Fruit fly (Drosophila melanogaster) whole organism, wandering third instar larva: ENCODE data around the gene CG14131.

Source experiments
- Abd-B ChIP-seq: fragments of >200 bp; optimal IDR thresholded peaks from 2 replicates; lab custom pipeline; 2017; ENCODE audit warnings: missing biosample characterization, missing genetic modification characterization
- CG32264 ChIP-seq: fragments of 200-800 bp; sonication (Bioruptor generic); optimal IDR thresholded peaks from 2 replicates; lab custom pipeline; 2016; ENCODE audit warnings: missing biosample characterization, missing genetic modification characterization
- Hnf4 ChIP-seq: fragments of 200-800 bp; sonication (Bioruptor generic); optimal IDR thresholded peaks from 2 replicates; lab custom pipeline; 2016; ENCODE audit warnings: missing biosample characterization, mild to moderate bottlenecking, missing genetic modification characterization
- Hr78 ChIP-seq: fragments of >200 bp; optimal IDR thresholded peaks from 2 replicates; lab custom pipeline; 2017; ENCODE audit warnings: missing biosample characterization, missing genetic modification characterization
- Hr83 ChIP-seq: fragments of 200-300 bp; sonication (Bioruptor generic); optimal IDR thresholded peaks from 2 replicates; lab custom pipeline; 2016; ENCODE audit warnings: missing biosample characterization, mild to moderate bottlenecking, missing genetic modification characterization, moderate library complexity; ENCODE audit not compliant: poor library complexity, severe bottlenecking
- Myc ChIP-seq: fragments of >200 bp; optimal IDR thresholded peaks from 2 replicates; lab custom pipeline; 2017
- N ChIP-seq: fragments of >200 bp; optimal IDR thresholded peaks from 2 replicates; lab custom pipeline; 2018; ENCODE audit warnings: missing biosample characterization, missing external identifiers, missing genetic modification characterization
- br ChIP-seq: fragments of 200-800 bp; sonication (Bioruptor generic); optimal IDR thresholded peaks from 2 replicates; lab custom pipeline; 2016; ENCODE audit warnings: missing biosample characterization, missing genetic modification characterization
- dl ChIP-seq, 2 experiments: fragments of 175-275, 200-275 bp in 1 of 2; fragments of 200-275 bp in 1 of 2; sonication (Bioruptor generic); optimal IDR thresholded peaks; lab custom pipeline; 2018; ENCODE audit warnings: mild to moderate bottlenecking in 2 of 2, missing biosample characterization in 2 of 2, missing genetic modification characterization in 2 of 2, moderate library complexity in 2 of 2; ENCODE audit not compliant: partially characterized antibody in 2 of 2, insufficient read depth in 1 of 2
- pan ChIP-seq: fragments of >200 bp; optimal IDR thresholded peaks from 2 replicates; lab custom pipeline; 2017
- psq ChIP-seq: fragments of 200-800 bp; sonication (Bioruptor generic); optimal IDR thresholded peaks from 3 replicates; lab custom pipeline; 2017; ENCODE audit warnings: missing biosample characterization, mild to moderate bottlenecking, missing genetic modification characterization, moderate library complexity
- sv ChIP-seq: fragments of 200-800 bp; sonication (Bioruptor generic); optimal IDR thresholded peaks from 3 replicates; lab custom pipeline; 2016; ENCODE audit warnings: missing biosample characterization, missing genetic modification characterization
- tai ChIP-seq: sonication (Bioruptor generic); optimal IDR thresholded peaks from 2 replicates; lab custom pipeline; 2016; ENCODE audit warnings: missing biosample characterization, missing genetic modification characterization
- woc ChIP-seq: sonication (Bioruptor generic); optimal IDR thresholded peaks from 2 replicates; lab custom pipeline; 2016; ENCODE audit warnings: missing biosample characterization, mild to moderate bottlenecking, missing genetic modification characterization

DNA sequence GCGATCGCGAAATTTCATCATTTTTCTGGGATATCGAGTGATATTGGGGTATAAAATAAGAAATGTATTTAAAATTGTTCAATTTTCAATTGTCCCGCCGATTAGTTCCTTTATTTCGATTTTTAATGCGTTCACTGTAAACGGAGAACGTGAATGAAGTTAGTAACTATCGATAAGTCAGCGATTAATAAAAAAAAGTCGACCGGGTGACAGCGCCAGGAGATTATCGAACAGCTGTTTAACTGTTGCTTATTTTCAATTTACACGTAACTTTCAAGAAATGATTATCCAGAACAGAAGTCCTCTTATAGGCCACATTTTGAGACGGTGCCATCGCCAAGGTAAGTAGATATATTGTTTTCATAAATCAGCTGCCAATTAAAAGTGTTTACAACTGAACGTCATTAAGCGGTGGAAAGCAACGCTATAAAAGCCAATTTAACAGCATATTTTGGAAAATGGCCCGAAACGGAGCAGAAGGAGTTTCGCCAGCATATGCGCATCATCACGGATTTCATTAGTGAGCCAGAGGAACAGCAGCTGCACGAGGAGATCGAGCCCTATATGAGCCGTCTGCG, 38.4 kb downstream of the CG14131 start, which contains the start of gene CG14130:
- TF ChIP-seq Hr83 (GFP tag; lab: Kevin White, UChicago) (no peak), tai (GFP tag; lab: Kevin White, UChicago) (no peak), pan (no peak), N (GFP tag; lab: Kevin White, UChicago) (no peak), br (GFP tag; lab: Kevin White, UChicago) (no peak), psq (GFP tag; lab: Kevin White, UChicago) (no peak), Myc (lab: Kevin White, UChicago) (no peak), Hr78 (GFP tag; lab: Kevin White, UChicago) (no peak), CG32264 (GFP tag; lab: Kevin White, UChicago) (no peak), Hnf4 (GFP tag; lab: Kevin White, UChicago) (no peak), woc (GFP tag; lab: Kevin White, UChicago) (no peak), dl (GFP tag; optimal IDR thresholded peaks at IDR 0.05; lab: Kevin White, UChicago; ENCODE audit: insufficient read depth in 1 of 2, partially characterized antibody in 2 of 2) (no peak), Abd-B (GFP tag; lab: Kevin White, UChicago) (no peak), sv (GFP tag; lab: Kevin White, UChicago) (no peak)
